Worm (Caenorhabditis elegans) whole organism, midembryonic: ENCODE results near the gene C14C10.10.

Experiments
- T22C8.4 ChIP-seq: fragments of 200-800 bp; sonication (Bioruptor generic); IDR thresholded peaks from 2 replicates; pipeline ENCODE4 v1.3.6; 2022; ENCODE audit warnings: missing genetic modification characterization, missing compliant biosample characterization
- cog-1 ChIP-seq: sonication (generic microtip); optimal IDR thresholded peaks from 2 replicates; lab custom pipeline; 2016; ENCODE audit warnings: missing genetic modification characterization, missing compliant biosample characterization
- flt-1 ChIP-seq: fragments of 200-800 bp; sonication (Bioruptor generic); IDR thresholded peaks from 2 replicates; pipeline ENCODE4 v1.3.6; 2022; ENCODE audit warnings: missing genetic modification characterization, missing compliant biosample characterization
- klf-2 ChIP-seq: fragments of 200-800 bp; sonication (Bioruptor generic); conservative IDR thresholded peaks from 2 replicates; pipeline ENCODE4 v1.3.6; 2022; ENCODE audit warnings: missing genetic modification reagents, missing genetic modification characterization, missing compliant biosample characterization
- med-1 ChIP-seq: sonication (generic microtip); optimal IDR thresholded peaks from 2 replicates; lab custom pipeline; 2017; ENCODE audit warnings: missing genetic modification characterization, mild to moderate bottlenecking, missing compliant biosample characterization, antibody characterized with exemption, missing genetic modification reagents; ENCODE audit not compliant: insufficient read depth
- ref-1 ChIP-seq: fragments of 200-800 bp; sonication (Bioruptor generic); conservative IDR thresholded peaks from 2 replicates; pipeline ENCODE4 v1.3.6; 2022; ENCODE audit warnings: missing genetic modification reagents, missing genetic modification characterization, missing compliant biosample characterization
- tab-1 ChIP-seq: fragments of 200-800 bp; sonication (Bioruptor generic); IDR thresholded peaks from 2 replicates; pipeline ENCODE4 v1.3.6; 2022; ENCODE audit warnings: missing genetic modification characterization, missing compliant biosample characterization
- ztf-23 ChIP-seq: fragments of 200-800 bp; sonication (Bioruptor generic); IDR thresholded peaks from 2 replicates; pipeline ENCODE4 v1.3.6; 2022; ENCODE audit warnings: missing genetic modification reagents, missing genetic modification characterization, missing compliant biosample characterization
- ztf-29 ChIP-seq: fragments of 200-800 bp; sonication (Bioruptor generic); IDR thresholded peaks from 2 replicates; pipeline ENCODE4 v1.3.6; 2022; ENCODE audit warnings: missing genetic modification reagents, missing genetic modification characterization, missing compliant biosample characterization

C14C10.10 gene

DNA sequence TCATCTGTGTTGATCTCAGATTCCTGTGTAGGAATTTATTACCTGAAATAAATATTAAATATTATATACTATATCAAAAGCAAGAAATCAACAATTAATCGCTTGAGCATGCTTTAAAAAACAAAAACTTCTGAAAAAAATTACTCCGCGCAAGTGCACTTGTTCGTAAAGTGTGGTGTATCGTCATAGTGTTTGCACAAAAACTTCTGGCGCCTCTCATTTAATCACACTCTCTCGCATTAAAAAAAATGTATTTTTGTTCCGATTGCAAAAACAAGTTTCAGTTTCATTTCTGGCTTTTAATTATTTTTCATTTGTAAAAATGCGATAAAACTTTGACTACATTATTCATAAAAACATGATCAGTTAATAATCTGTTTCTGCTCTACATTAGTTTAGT, at the start of gene C14C10.10, which contains the start of gene ril-2:
C14C10.10 (minus strand) TSS at position 19 of the 400 bp plus-strand sequence.
ril-2 (minus strand) TSS at position 48 of the 400 bp plus-strand sequence.
- no peak for TF ChIP-seq tab-1 (GFP tag; lab: Robert Waterston, UW)
- no peak for TF ChIP-seq med-1 (GFP tag; lab: Kevin White, UChicago)
- no peak for TF ChIP-seq cog-1 (tag; lab: Kevin White, UChicago)
- TF ChIP-seq ztf-29 (GFP tag; lab: Robert Waterston, UW), result no peak
- no peak for TF ChIP-seq ztf-23 (GFP tag; lab: Robert Waterston, UW)
- no peak for TF ChIP-seq ref-1 (GFP tag; lab: Robert Waterston, UW)
- no peak for TF ChIP-seq T22C8.4 (GFP tag; lab: Robert Waterston, UW)
- TF ChIP-seq flt-1 (GFP tag; lab: Robert Waterston, UW), result no peak
- TF ChIP-seq klf-2, result no peak

DNA sequence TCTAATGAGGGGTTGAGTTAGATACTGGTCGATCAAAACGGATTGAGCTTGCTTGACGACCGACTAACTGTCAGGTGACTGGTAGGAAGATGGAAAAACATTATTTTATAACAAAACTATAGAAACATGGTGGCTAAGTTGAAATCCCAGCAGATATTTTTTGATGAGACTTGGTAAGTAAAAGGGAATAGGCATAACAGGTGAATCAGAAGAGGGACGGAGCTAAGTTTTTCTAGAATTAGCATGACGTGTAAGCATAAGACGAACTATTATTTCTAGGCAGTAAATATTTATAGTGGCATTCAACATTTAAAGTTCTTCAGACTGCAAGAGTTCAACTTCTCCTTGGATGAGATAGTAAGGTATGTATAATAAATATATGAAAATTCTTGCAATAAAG, 45.6 kb upstream of the C14C10.10 start, which contains the start of gene F56H9.8:
F56H9.8 (plus strand) TSS at position 301 of the 400 bp plus-strand sequence.
- no peak for TF ChIP-seq tab-1 (GFP tag; lab: Robert Waterston, UW)
- no peak for TF ChIP-seq flt-1 (GFP tag; lab: Robert Waterston, UW)
- TF ChIP-seq ztf-23 (GFP tag; lab: Robert Waterston, UW), result no peak
- no peak for TF ChIP-seq cog-1 (tag; lab: Kevin White, UChicago)
- no peak for TF ChIP-seq ref-1 (GFP tag; lab: Robert Waterston, UW)
- TF ChIP-seq ztf-29 (GFP tag; lab: Robert Waterston, UW), result no peak
- no peak for TF ChIP-seq klf-2
- no peak for TF ChIP-seq med-1 (GFP tag; lab: Kevin White, UChicago)

ce11 chrV:12640384-12640783, 41.5 kb upstream of the C14C10.10 start, which contains the start of gene gpa-8:
TSS of gene gpa-8 (minus strand) at chrV:12640484.
- TF ChIP-seq cog-1 (tag; lab: Kevin White, UChicago) (no peak), T22C8.4 (GFP tag; lab: Robert Waterston, UW) (no peak), ref-1 (GFP tag; lab: Robert Waterston, UW) (no peak), klf-2 (no peak), tab-1 (GFP tag; lab: Robert Waterston, UW) (no peak), ztf-23 (GFP tag; lab: Robert Waterston, UW) (no peak), flt-1 (GFP tag; lab: Robert Waterston, UW) (no peak), ztf-29 (GFP tag; lab: Robert Waterston, UW) (no peak), med-1 (GFP tag; lab: Kevin White, UChicago) (no peak)

DNA sequence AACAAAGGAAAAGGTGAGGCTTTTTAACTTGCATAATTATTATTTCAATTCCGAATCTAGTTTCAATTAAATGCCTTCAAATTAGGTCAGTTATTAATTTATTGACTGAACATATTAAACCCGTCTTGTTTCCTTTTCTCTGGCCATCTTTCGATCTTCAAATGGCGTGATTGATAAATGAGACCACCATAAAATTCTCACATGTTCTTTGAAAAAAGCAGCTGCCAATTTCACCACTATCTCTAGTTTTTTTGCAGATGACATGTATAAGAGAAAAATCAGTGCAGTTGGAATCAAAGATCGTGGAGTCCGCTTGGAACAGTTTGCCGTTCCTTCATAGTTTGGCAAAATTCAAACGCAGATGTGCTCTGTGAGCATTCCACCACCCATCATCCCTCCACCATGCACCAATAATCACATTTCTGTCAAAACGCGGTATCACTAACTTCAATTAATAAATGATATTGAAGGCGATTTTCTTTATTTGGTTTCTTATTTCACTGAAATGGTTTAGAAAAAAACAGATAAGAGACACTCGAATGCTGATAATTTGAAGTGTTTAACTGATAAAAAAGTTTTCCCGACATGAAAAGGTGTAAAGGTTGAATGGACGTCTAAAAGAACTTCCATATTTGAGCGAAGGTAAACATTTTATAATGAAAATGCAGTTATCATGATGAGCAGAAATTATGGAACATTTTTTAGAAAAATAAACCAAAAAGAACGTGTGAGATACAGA, 39.0 kb upstream of the C14C10.10 start:
- TF ChIP-seq klf-2 (no peak), ztf-29 (GFP tag; lab: Robert Waterston, UW) (no peak), cog-1 (tag; lab: Kevin White, UChicago) (no peak), tab-1 (GFP tag; lab: Robert Waterston, UW) (no peak)

ce11 chrV:12637238-12637690, 38.3 kb upstream of the C14C10.10 start, which contains the start of gene F56H9.2:
TSS of gene F56H9.2 (plus strand) at chrV:12637663.
- TF ChIP-seq flt-1 (GFP tag; lab: Robert Waterston, UW) (no peak), T22C8.4 (GFP tag; lab: Robert Waterston, UW) (no peak), cog-1 (tag; lab: Kevin White, UChicago) (no peak), med-1 (GFP tag; lab: Kevin White, UChicago) (no peak), ztf-23 (GFP tag; lab: Robert Waterston, UW) (0 out of 2 replicates have a peak, but pooled peaks have one; percentile 48), ref-1 (GFP tag; lab: Robert Waterston, UW) (no peak), ztf-29 (GFP tag; lab: Robert Waterston, UW) (no peak)

DNA sequence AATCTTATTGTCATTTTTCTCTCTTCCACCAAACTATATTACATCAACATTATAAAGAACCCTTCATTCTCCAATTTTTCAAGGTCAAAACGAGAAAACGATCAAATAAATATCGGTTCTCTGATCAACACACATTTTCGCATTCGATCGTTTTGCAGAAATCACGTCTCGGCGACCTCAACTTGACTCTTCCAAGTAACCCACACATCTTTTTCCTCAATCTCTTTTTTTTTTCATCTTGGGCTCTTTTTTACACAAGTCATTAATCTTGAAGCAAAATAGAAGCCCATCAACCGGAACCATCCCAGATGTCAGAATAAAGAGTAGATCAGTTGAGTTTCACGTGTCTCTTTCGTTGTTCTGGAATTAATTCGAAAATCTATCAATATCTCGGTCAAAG, 37.3 kb upstream of the C14C10.10 start:
- TF ChIP-seq ref-1 (GFP tag; lab: Robert Waterston, UW) (no peak), ztf-23 (GFP tag; lab: Robert Waterston, UW) (no peak), cog-1 (tag; lab: Kevin White, UChicago) (no peak), med-1 (GFP tag; lab: Kevin White, UChicago) (no peak), T22C8.4 (GFP tag; lab: Robert Waterston, UW) (no peak), flt-1 (GFP tag; lab: Robert Waterston, UW) (no peak), klf-2 (no peak), ztf-29 (GFP tag; lab: Robert Waterston, UW) (no peak), tab-1 (GFP tag; lab: Robert Waterston, UW) (no peak)

- no peak for TF ChIP-seq T22C8.4 (GFP tag; lab: Robert Waterston, UW)
- TF ChIP-seq med-1 (GFP tag; lab: Kevin White, UChicago), result no peak
- TF ChIP-seq ztf-23 (GFP tag; lab: Robert Waterston, UW), result no peak
- TF ChIP-seq flt-1 (GFP tag; lab: Robert Waterston, UW), result no peak
- no peak for TF ChIP-seq cog-1 (tag; lab: Kevin White, UChicago)
- TF ChIP-seq klf-2, result no peak
- TF ChIP-seq ref-1 (GFP tag; lab: Robert Waterston, UW), result no peak
- no peak for TF ChIP-seq ztf-29 (GFP tag; lab: Robert Waterston, UW)
- no peak for TF ChIP-seq tab-1 (GFP tag; lab: Robert Waterston, UW)
Observed at ce11 chrV:12635218-12635617, 36.3 kb upstream of the C14C10.10 start.

DNA sequence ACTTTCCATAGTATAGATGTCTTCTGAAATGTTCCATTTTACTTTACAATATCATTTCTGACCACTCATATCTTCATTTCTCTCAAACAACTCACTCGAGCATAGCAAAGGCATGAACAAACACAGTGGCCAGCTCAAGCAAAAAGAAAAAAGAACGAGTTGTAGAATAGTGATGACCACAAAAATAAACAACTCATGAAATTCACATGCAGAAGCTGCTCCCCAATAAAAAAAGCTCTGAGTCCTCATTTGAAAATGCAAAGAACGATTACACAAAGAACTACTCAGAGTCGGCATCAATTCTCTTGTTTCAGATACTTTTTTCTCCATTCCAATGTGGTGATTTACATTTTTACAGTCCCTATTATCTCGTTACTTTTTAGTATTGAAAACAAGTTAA, 35.8 kb upstream of the C14C10.10 start:
- TF ChIP-seq T22C8.4 (GFP tag; lab: Robert Waterston, UW), result no peak
- no peak for TF ChIP-seq flt-1 (GFP tag; lab: Robert Waterston, UW)
- no peak for TF ChIP-seq ztf-29 (GFP tag; lab: Robert Waterston, UW)
- TF ChIP-seq klf-2, result no peak
- no peak for TF ChIP-seq ztf-23 (GFP tag; lab: Robert Waterston, UW)
- TF ChIP-seq cog-1 (tag; lab: Kevin White, UChicago), result no peak
- no peak for TF ChIP-seq tab-1 (GFP tag; lab: Robert Waterston, UW)

- no peak for TF ChIP-seq ztf-23 (GFP tag; lab: Robert Waterston, UW)
- no peak for TF ChIP-seq T22C8.4 (GFP tag; lab: Robert Waterston, UW)
- TF ChIP-seq ref-1 (GFP tag; lab: Robert Waterston, UW), result no peak
Observed at ce11 chrV:12634050-12634449, 35.1 kb upstream of the C14C10.10 start.
